Fruit fly (Drosophila melanogaster) Kc167 (cell line): ENCODE results near the gene tHMG1.

ENCODE experiments used
- Myc ChIP-seq: fragments of >200 bp; optimal IDR thresholded peaks from 2 replicates; lab custom pipeline; 2017; ENCODE audit warnings: missing external identifiers
- Sin3A ChIP-seq: fragments of >200 bp; optimal IDR thresholded peaks from 2 replicates; lab custom pipeline; 2018; ENCODE audit warnings: missing external identifiers
- h ChIP-seq: fragments of >200 bp; optimal IDR thresholded peaks from 3 replicates; lab custom pipeline; 2018; ENCODE audit warnings: missing external identifiers
- insv ChIP-seq: fragments of >200 bp; optimal IDR thresholded peaks from 3 replicates; lab custom pipeline; 2018; ENCODE audit warnings: missing external identifiers
- psq ChIP-seq: fragments of >200 bp; optimal IDR thresholded peaks from 2 replicates; lab custom pipeline; 2017; ENCODE audit warnings: missing external identifiers
- ttk ChIP-seq: sonication (Bioruptor generic); optimal IDR thresholded peaks from 2 replicates; lab custom pipeline; 2017; ENCODE audit warnings: missing external identifiers

The tHMG1 gene

DNA sequence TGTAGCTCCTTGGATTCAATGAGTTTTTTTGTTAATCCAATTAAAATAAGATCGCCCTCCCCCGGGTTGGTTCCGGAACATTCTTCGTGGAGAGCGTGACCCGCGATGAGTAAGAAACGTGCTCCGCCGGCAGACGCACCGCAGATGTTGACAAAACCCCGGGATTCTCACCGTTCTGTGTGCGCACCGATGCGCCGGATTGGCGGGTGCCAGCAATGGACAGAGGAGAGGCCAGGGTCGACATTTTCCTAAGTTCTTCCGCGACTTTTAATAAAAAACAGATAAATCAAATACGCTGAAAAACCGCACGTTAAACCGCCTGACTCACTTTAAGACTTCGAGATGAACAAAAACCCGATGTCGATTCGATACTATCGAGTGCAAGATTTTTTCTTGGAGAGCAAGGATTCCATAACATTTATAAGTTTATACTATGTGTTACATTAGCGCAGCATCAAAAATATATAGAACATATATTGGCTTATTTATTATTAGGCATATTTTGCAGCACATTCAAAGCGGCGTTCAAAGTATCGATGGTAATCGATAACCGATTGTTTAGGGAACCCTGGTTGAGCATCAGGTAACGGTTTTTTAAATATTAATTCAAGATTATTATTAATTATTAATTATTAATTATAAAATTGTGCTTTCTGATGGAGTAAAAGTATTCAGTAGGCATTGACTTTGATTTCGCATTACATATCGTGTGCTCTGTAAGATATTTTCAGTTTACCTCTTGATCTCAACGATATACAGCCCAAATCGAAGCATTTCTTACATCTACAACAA is at the start of gene tHMG1, which contains the start of gene CCT1:
TSS of gene tHMG1 (plus strand) at position 742 of the 792 bp plus-strand sequence.
TSS of gene CCT1 (minus strand) at position 352 of the 792 bp plus-strand sequence.
- no peak for TF ChIP-seq h (lab: Kevin White, UChicago)
- TF ChIP-seq insv, result no peak
- TF ChIP-seq Sin3A (lab: Kevin White, UChicago), result no peak
- TF ChIP-seq ttk (lab: Kevin White, UChicago), result no peak
- TF ChIP-seq Myc (lab: Kevin White, UChicago), result no peak
- TF ChIP-seq psq (lab: Kevin White, UChicago), result no peak

DNA sequence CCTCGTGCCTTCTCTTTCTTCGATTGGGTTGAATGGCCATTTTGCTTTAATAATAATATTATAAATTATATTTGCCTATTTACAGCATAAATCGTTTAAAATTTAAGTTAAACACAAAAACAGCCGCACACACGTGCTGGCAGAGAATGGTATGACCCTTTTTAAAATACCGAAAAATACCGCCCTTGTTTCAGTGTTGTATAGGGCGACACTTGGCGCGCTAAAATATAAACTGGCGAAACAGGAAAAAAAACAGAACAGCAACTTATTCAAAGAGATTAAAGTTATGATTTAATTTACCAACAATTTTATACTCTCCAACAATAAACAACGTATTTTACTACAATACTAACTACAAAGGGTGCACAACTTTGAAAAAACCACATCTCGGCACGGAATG is 45.1 kb upstream of the tHMG1 start, which contains the start of gene CG12499:
TSS of gene CG12499 (minus strand) at position 95 of the 400 bp plus-strand sequence.
- TF ChIP-seq ttk (lab: Kevin White, UChicago) (no peak), psq (lab: Kevin White, UChicago) (no peak), Myc (lab: Kevin White, UChicago) (no peak), Sin3A (lab: Kevin White, UChicago) (no peak), h (lab: Kevin White, UChicago) (no peak), insv (no peak)

DNA sequence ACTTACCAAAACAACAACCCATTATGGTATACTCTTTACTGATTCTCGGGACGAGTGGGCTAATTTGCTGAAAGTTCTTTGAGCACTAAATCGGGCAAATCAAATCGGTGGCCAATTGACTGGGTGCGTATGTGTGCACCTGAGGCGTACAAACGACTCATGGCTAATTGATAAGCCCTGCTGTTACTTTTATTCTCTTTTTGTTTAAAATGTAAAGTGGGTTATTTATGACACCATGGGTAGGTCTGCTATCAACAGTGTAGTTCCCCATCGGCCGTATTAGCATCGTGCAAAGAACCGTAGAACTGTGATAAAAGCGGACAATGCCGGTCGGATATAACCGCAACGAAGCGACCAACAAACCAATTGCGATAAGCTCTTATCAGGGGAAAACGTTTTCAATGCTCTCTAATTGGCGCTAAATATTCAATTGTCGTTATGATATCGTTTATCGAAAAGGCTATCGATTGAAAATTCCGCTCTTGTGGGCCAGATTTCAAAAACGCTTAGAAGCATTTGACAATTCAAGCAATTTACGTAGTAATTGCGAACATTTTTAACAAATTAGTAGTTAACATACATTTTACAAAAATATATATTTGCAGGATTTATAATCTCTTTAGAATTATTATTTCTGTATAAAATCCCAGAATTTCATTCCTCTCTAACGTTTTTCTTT is 44.3 kb upstream of the tHMG1 start, which contains the start of gene CG34288:
TSS of gene CG34288 (minus strand) at position 69 of the 679 bp plus-strand sequence.
- TF ChIP-seq Sin3A (lab: Kevin White, UChicago), result no peak
- no peak for TF ChIP-seq ttk (lab: Kevin White, UChicago)
- TF ChIP-seq insv, result no peak
- no peak for TF ChIP-seq h (lab: Kevin White, UChicago)
- TF ChIP-seq Myc (lab: Kevin White, UChicago), result no peak
- no peak for TF ChIP-seq psq (lab: Kevin White, UChicago)

DNA sequence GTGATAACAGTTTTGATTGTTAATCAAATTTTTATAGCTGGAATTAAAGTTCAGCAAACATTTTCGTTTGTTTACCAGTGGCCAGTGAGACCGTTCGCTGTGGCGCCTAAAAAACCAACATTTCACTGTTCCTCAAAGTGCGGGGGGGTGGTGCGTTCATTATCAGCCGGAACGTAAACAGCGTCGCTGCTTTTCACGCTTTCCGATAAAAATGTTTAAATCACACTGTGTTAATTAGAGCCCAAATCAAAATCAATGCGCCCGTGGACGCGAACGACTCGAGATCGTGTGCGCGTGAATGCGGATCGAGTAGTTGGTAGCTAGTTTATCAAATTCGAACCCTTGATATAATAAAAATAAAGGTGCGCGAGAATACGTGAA is 43.8 kb upstream of the tHMG1 start, which contains the start of gene CG34376:
TSS of gene CG34376 (plus strand) at position 226 of the 381 bp plus-strand sequence.
- TF ChIP-seq Myc (lab: Kevin White, UChicago) (no peak), psq (lab: Kevin White, UChicago) (peak; percentile 39)

DNA sequence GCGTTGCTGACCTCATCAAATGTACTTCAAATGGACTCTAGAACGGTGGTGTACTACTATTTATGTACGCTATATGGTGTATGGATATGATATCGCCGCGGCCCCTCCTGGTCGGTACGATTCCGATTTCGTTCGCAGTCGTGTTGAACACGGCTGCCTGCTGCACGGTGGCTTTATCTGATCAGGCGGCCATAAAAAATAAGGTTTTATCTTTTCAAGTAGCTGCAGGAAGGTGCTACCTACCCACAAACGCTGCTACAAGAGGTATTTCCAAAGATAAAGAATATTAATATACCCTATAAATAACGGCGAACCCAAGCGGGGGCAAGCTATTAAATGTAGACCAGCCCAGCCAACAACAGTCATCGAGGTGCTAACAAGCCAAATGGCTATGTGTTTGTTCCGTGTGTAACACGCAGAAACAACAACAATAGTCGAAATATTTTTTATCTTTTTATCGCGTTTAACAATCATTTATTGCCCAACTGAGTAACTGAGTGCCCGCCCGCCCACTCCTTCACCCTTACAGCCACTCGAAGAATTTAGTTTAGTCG is 41.7 kb upstream of the tHMG1 start:
- TF ChIP-seq Sin3A (lab: Kevin White, UChicago) (no peak), h (lab: Kevin White, UChicago) (no peak), insv (no peak), ttk (lab: Kevin White, UChicago) (no peak), psq (lab: Kevin White, UChicago) (no peak), Myc (lab: Kevin White, UChicago) (no peak)

DNA sequence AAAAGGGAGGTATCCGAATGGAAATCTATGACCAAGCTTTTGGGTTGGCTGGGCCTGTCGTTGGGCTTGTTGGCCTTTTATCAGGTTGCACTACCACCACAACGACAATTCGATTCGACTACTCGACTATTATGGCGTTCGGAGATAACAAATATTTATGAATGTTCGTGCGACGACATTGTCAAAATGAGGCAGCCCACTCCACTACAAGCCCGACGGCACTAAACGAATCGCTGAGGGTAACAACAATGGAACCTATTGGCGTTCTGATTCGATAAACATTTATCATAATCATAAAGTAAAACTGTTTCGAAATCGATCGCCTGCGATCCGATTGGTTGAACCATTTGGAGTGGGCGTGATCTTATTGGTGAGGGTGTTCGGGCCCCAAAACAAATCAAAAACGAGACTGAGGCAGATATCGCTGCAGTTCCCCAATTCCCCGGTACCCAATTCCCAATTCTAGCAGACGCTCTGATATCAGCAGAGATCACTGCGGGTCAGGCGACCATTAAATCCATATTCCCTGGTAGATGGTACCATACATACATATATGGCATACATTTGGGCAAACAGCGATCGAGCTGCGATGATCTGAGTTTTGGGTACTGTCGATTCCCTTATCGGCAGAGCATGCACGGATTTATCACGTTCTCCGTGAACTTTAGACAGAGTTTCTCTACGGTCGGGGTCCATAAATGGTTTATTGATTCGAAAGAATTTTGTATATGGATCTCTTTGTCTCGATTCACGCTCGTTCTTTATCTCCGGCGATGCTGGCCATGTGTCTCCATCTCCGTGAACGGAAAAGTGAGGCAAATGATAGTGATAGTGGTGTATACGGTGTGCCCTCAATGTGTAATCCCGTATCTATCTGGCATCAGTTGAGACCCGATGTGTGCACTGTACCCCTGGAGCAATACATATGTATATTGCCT is 37.0 kb upstream of the tHMG1 start:
- no peak for TF ChIP-seq Sin3A (lab: Kevin White, UChicago)
- no peak for TF ChIP-seq ttk (lab: Kevin White, UChicago)
- no peak for TF ChIP-seq psq (lab: Kevin White, UChicago)
- no peak for TF ChIP-seq insv
- TF ChIP-seq Myc (lab: Kevin White, UChicago), result no peak
- no peak for TF ChIP-seq h (lab: Kevin White, UChicago)

- TF ChIP-seq ttk (lab: Kevin White, UChicago) (no peak), insv (no peak), Myc (lab: Kevin White, UChicago) (no peak), h (lab: Kevin White, UChicago) (no peak)
Measured at dm6 chr3R:22455335-22455985, 36.2 kb upstream of the tHMG1 start.

- TF ChIP-seq h (lab: Kevin White, UChicago) (no peak), insv (no peak), Myc (lab: Kevin White, UChicago) (no peak), ttk (lab: Kevin White, UChicago) (no peak), psq (lab: Kevin White, UChicago) (no peak), Sin3A (lab: Kevin White, UChicago) (no peak)
Measured at dm6 chr3R:22456007-22456406, 35.6 kb upstream of the tHMG1 start.

- TF ChIP-seq psq (lab: Kevin White, UChicago) (no peak), insv (no peak), h (lab: Kevin White, UChicago) (no peak), Myc (lab: Kevin White, UChicago) (no peak), Sin3A (lab: Kevin White, UChicago) (no peak), ttk (lab: Kevin White, UChicago) (no peak)
Measured at dm6 chr3R:22461673-22462585, 29.7 kb upstream of the tHMG1 start, which contains the start of the genes Rpn7 and AP-2mu. Gene Rpn7, minus strand, starts transcription at chr3R:22462054. Gene AP-2mu, plus strand, starts transcription at chr3R:22462455.
